Worm (Caenorhabditis elegans): ENCODE measurements around the gene str-92.

str-92 gene

DNA sequence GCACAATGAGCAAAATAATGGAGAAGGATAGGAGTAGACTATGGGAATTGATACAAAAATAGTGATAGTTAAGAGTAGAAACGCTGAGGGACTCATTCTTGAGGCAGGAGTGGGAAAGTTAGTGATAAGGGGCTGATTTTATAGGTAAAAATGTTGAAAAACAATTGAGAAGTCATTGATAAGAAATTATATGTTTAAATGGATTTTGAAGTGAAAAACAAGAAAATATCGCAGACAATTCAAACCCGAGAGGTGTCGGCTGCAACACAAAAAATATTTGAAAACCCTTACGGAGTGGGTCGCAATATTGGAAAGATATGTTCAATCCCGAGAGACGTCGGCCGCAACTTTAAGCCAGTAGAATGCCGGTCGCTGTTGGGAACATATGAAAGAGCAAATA, 20.3 kb upstream of the str-92 start, which contains the start of gene spp-29:
TSS of gene spp-29 (minus strand) at position 101 of the 400 bp plus-strand sequence.
- TF ChIP-seq dao-5 (tag; optimal IDR thresholded peaks at IDR 0.05): no peak
- TF ChIP-seq him-1 (tag; optimal IDR thresholded peaks at IDR 0.05): no peak

DNA sequence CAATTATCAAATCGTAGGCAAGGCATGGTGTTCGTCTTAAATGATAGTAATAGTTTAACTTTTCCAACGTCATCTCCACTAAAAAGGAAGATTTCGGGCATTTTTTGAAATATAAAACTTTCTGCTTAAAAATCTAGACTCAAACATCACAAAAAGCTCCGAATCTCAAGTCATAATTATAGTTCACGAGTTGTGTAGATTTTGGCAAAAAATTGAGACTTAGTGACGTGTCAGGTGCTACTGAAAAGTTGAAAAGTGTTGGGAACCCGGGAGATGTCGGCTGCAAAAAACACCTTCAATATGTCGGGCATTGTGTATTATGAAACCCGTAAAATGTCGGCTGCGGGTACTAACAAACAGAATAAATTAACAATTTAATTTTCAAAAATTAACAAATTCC, 19.3 kb upstream of the str-92 start, which contains the start of gene Y26G10.1:
TSS of gene Y26G10.1 (minus strand) at position 101 of the 400 bp plus-strand sequence.
- TF ChIP-seq him-1 (tag; optimal IDR thresholded peaks at IDR 0.05): no peak
- TF ChIP-seq dao-5 (tag; optimal IDR thresholded peaks at IDR 0.05): no peak
- TF ChIP-seq W03F9.2 (tag; optimal IDR thresholded peaks at IDR 0.05): no peak

ce11 chrV:17694260-17694659, 17.8 kb upstream of the str-92 start:
- TF ChIP-seq W03F9.2 (tag; optimal IDR thresholded peaks at IDR 0.05): no peak
- no peak for TF ChIP-seq him-1 (tag; optimal IDR thresholded peaks at IDR 0.05)
- TF ChIP-seq dao-5 (tag; optimal IDR thresholded peaks at IDR 0.05): no peak

- TF ChIP-seq him-1 (tag; optimal IDR thresholded peaks at IDR 0.05): no peak
- TF ChIP-seq W03F9.2 (tag; optimal IDR thresholded peaks at IDR 0.05): no peak
- no peak for TF ChIP-seq dao-5 (tag; optimal IDR thresholded peaks at IDR 0.05)
Measured at ce11 chrV:17690922-17691321, 14.5 kb upstream of the str-92 start, which contains the start of gene F59A1.13. F59A1.13 (minus strand) TSS chrV:17691022.

DNA sequence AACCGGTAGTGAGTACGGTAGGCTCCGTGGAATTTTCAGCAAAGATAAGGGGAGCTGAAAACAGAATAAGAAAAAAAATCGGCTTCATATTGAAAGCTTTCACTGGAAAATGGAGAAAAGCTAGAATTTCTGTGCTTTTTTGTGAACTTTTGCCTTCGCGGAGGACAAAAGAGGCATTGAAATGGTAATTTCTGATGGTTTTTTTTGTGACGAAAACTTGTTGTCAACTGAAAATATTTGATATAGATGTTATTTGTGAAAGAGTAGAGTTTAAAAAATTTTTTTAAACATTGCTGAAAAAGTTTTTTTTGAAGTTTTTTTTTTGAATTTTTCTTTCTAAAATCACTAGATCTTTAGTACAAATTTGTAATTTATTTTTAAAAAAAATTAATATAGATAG, 10.4 kb upstream of the str-92 start, which contains the start of gene F59A1.18:
TSS of gene F59A1.18 (minus strand) at position 101 of the 400 bp plus-strand sequence.
- TF ChIP-seq W03F9.2 (tag; optimal IDR thresholded peaks at IDR 0.05) (no peak), him-1 (tag; optimal IDR thresholded peaks at IDR 0.05) (no peak), dao-5 (tag; optimal IDR thresholded peaks at IDR 0.05) (no peak)

- TF ChIP-seq him-1 (tag; optimal IDR thresholded peaks at IDR 0.05): no peak
- TF ChIP-seq dao-5 (tag; optimal IDR thresholded peaks at IDR 0.05): no peak
- TF ChIP-seq W03F9.2 (tag; optimal IDR thresholded peaks at IDR 0.05): no peak
Measured at ce11 chrV:17684857-17685256, 8.4 kb upstream of the str-92 start, which contains the start of the genes F59A1.16 and F59A1.6. F59A1.16 (minus strand) TSS chrV:17684957. F59A1.6 (plus strand) TSS chrV:17685141.

ce11 chrV:17683763-17684162, 7.3 kb upstream of the str-92 start, which contains the start of gene F59A1.15:
F59A1.15 (minus strand) TSS chrV:17683863.
- TF ChIP-seq W03F9.2 (tag; optimal IDR thresholded peaks at IDR 0.05) (no peak), dao-5 (tag; optimal IDR thresholded peaks at IDR 0.05) (no peak), him-1 (tag; optimal IDR thresholded peaks at IDR 0.05) (no peak)

ce11 chrV:17683290-17683689, 6.8 kb upstream of the str-92 start:
- TF ChIP-seq him-1 (tag; optimal IDR thresholded peaks at IDR 0.05) (no peak), dao-5 (tag; optimal IDR thresholded peaks at IDR 0.05) (no peak), W03F9.2 (tag; optimal IDR thresholded peaks at IDR 0.05) (no peak)

DNA sequence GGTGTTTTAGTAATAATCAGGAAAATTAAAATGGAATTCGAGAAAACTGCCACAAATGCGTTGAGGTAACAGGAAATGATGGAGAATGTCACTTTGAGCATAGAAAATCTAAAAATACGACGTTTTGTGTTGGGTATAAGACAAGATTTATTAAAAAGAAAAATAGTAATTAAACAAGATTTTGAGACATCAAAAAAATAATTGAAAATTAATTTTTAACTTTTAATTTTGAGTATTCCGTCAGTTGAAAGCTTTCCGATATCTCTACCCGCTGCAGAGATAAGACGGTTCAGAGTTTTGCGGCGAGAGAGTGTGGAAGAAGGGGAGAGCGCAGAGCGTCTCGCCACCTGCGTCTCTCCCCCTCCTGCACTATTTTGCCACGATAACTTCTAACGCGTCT, 3.1 kb downstream of the str-92 start, which contains the start of gene str-93:
TSS of gene str-93 (minus strand) at position 101 of the 400 bp plus-strand sequence.
- no peak for TF ChIP-seq him-1 (tag; optimal IDR thresholded peaks at IDR 0.05)
- TF ChIP-seq dao-5 (tag; optimal IDR thresholded peaks at IDR 0.05): no peak
- no peak for TF ChIP-seq W03F9.2 (tag; optimal IDR thresholded peaks at IDR 0.05)

DNA sequence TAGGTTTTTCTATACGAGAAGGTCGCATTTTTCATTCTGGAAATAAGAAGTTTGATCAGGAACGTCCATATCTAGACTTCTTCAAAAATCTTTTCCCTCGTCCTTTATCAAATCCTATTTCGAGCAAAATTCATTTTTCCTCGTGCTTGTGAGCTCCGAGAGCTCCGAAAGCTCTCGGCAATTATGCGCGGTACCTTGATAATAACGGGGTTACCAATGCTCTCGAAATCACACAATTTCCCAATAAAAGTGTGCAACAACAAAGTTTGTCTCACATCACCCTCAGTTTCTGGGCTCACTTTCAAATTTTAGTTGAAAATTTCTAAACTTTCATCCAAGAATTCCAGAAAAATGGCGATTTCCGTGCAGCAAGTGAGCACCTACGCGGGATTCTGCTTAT, 7.9 kb downstream of the str-92 start, which contains the start of gene str-89:
TSS of gene str-89 (plus strand) at position 301 of the 400 bp plus-strand sequence.
- TF ChIP-seq W03F9.2 (tag; optimal IDR thresholded peaks at IDR 0.05) (no peak), him-1 (tag; optimal IDR thresholded peaks at IDR 0.05) (no peak), dao-5 (tag; optimal IDR thresholded peaks at IDR 0.05) (no peak)

- TF ChIP-seq dao-5 (tag; optimal IDR thresholded peaks at IDR 0.05) (no peak), him-1 (tag; optimal IDR thresholded peaks at IDR 0.05) (no peak), W03F9.2 (tag; optimal IDR thresholded peaks at IDR 0.05) (no peak)
Measured at ce11 chrV:17667676-17668075, 8.8 kb downstream of the str-92 start, which contains the start of gene F59A1.12. F59A1.12 (minus strand) TSS chrV:17667776.

ce11 chrV:17665906-17666305, 10.5 kb downstream of the str-92 start, which contains the start of gene F59A1.11:
F59A1.11 (minus strand) TSS chrV:17666006.
- TF ChIP-seq him-1 (tag; optimal IDR thresholded peaks at IDR 0.05) (no peak), W03F9.2 (tag; optimal IDR thresholded peaks at IDR 0.05) (no peak), dao-5 (tag; optimal IDR thresholded peaks at IDR 0.05) (no peak)

DNA sequence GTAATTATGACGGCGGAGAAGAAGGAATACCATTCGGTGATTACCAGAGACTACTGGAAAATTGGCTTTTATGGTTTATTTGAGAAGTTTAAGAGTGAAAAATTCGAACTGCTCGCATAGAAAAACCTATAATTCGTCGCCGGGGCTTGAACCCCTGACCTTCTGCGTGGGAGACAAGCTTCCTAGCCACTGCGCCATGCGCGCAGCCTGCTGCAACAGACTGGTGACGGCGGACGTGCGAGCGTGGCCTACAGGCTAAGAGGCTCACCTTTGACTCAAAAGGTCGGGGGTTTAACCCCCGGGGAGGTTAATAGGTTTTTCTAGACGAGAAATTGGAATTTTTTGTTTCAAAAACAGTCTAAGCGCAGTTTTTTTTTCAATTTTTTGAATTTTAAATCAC, 12.1 kb downstream of the str-92 start:
- TF ChIP-seq W03F9.2 (tag; optimal IDR thresholded peaks at IDR 0.05) (no peak), him-1 (tag; optimal IDR thresholded peaks at IDR 0.05) (no peak), dao-5 (tag; optimal IDR thresholded peaks at IDR 0.05) (no peak)

- no peak for TF ChIP-seq dao-5 (tag; optimal IDR thresholded peaks at IDR 0.05)
- no peak for TF ChIP-seq him-1 (tag; optimal IDR thresholded peaks at IDR 0.05)
- no peak for TF ChIP-seq W03F9.2 (tag; optimal IDR thresholded peaks at IDR 0.05)
Measured at ce11 chrV:17662260-17662659, 14.2 kb downstream of the str-92 start.

DNA sequence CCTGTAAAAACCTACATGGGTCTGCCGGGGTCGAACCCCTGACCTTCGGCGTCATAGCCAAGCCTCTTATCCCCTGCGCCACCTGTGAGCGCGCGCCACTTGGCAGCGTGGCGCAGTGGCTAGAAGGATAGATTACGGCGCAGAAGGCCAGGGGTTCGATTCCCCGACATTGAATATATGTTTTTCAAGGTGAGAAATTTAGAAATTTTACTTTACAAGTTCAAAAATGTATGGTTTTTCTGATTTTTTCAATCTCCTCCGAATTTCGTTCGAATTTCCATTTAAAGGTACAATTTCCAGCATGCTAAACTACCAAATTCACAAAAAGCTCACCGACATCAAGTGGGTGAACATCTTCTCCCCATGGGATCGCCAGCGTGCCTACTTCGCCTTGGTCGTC, 16.4 kb downstream of the str-92 start, which contains the start of gene dgat-2:
TSS of gene dgat-2 (plus strand) at position 301 of the 400 bp plus-strand sequence.
- TF ChIP-seq dao-5 (tag; optimal IDR thresholded peaks at IDR 0.05) (no peak), W03F9.2 (tag; optimal IDR thresholded peaks at IDR 0.05) (no peak), him-1 (tag; optimal IDR thresholded peaks at IDR 0.05) (no peak)

Measured in whole organism, L4/young adult.